Fruit fly (Drosophila melanogaster): Measurements from ENCODE around the gene psd.

DNA sequence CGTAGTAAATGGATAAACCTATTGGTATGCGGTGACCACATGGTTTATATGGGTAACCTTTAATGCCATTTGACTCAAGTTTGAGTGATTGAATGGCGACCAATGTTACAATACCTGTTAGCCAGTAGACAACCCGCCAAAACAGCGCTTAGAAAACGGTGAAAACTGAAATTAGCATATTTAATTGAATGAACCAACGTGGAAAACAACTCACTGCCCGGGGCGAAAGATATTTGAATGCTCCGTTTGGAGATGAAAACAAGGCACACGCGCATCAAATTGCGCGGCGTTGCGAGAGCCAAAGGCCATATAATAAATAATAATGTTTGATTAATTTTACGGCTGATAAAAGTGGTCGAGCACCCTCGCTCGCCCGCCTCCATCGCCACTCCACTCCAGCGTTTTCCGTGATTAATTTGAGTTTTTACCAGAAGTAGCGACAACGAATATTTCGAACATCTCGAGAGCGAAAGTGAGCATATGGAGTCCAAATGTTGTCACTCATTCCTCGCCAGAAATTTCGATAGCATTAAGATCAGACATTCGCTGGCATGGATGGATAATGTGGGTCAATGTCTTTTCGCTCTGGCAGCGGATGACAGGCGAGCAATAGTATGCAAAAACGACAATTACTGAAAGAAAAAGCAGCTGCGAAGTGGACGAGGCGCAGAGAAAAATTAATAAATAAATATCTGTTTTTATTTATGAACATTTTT lies 6.5 kb upstream of the psd start:
- TF ChIP-seq CG8478 (optimal IDR thresholded peaks at IDR 0.05) = no peak
- no peak for TF ChIP-seq CTCF (optimal IDR thresholded peaks at IDR 0.05)

Data from S2 (cell line).